Worm (Caenorhabditis elegans): ENCODE data around the gene cyp-33D3.

The cyp-33D3 gene

DNA sequence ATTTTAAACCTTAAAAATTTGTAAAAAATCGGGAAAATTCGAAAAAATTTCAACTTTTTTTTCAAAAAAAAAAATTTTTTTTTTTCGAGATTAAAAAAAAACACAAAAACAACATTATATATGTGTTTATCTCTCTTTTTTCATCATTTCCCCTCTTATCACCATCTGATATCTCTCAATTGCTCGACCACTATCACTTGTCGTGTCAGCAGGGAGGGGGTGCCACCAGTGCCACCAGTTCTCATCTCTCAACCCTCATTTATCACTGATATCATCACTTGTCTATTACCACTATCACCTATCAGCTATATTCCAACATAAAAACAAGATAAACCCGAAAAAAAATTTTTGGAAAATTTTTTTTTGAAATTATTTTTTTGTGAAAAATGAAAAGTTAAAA lies 10.6 kb downstream of the cyp-33D3 start (continued):
- no peak for TF ChIP-seq arid-1 (GFP tag; conservative IDR thresholded peaks at IDR 0.05)
- peak; percentile 67 for TF ChIP-seq pqm-1 (tag; optimal IDR thresholded peaks at IDR 0.05)
- TF ChIP-seq lin-15B (tag; optimal IDR thresholded peaks at IDR 0.05), result no peak
- no peak for TF ChIP-seq T20F7.1 (GFP tag; optimal IDR thresholded peaks at IDR 0.05)
- TF ChIP-seq F37D6.2 (tag; optimal IDR thresholded peaks at IDR 0.05), result no peak
- no peak for TF ChIP-seq zfp-2 (tag; optimal IDR thresholded peaks at IDR 0.05)
- TF ChIP-seq ztf-7 (tag; optimal IDR thresholded peaks at IDR 0.05), result no peak
- no peak for TF ChIP-seq dmd-9 (GFP tag; IDR thresholded peaks at IDR 0.05)
- TF ChIP-seq nhr-48 (tag; optimal IDR thresholded peaks at IDR 0.05), result peak; percentile 32

DNA sequence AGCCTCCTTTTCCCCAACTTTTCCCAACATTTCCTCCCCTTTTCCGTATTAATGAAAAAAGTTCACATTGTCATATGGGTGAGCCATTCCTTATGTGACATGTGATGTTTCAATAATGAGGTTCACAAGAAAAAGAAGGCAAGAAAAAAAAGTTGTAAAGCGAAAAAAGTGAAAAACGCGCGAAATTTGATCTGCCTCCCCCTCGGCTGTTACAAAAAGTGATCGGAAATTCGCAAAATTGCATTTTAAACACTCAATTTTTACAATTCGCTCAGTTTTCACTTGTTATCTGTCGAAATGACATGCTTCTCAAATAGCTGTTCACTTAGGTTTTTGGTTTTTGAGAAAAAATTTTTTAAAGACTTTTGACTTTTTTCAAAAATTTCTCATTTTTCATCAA lies 15.5 kb downstream of the cyp-33D3 start:
- TF ChIP-seq lim-7 (GFP tag; IDR thresholded peaks at IDR 0.05) (no peak), R02D3.7 (tag; optimal IDR thresholded peaks at IDR 0.05) (no peak), fkh-10 (GFP tag; optimal IDR thresholded peaks at IDR 0.05) (peak; percentile 86), dpl-1 (GFP tag; optimal IDR thresholded peaks at IDR 0.05) (no peak), zfp-3 (GFP tag; conservative IDR thresholded peaks at IDR 0.05) (no peak), ces-1 (GFP tag; optimal IDR thresholded peaks at IDR 0.05) (no peak), sdz-12 (GFP tag; optimal IDR thresholded peaks at IDR 0.05) (no peak), pha-4 (GFP tag; IDR thresholded peaks at IDR 0.05) (no peak), pha-4 (tag; optimal IDR thresholded peaks at IDR 0.05) (no peak), ceh-20 (GFP tag; IDR thresholded peaks at IDR 0.05) (no peak)

DNA sequence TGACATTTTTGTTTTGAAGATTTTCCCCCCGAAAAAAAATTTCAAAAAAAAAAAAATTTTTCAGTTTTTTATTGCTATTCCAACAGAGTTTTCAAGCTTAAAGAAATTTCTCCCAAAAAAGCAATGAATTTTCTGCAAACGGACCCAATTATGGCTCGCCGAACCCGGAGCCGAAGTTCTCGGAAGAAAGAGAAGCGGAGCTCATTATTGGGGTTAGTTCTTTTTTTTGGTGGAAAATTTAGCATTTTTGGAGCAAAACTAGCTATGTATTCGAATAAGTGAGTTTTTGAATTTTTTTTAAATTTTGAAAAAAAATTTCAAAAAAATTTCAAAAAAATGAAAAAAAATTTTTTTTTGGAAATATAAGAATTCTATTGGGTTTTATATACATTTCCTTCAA lies 17.4 kb downstream of the cyp-33D3 start, which contains the start of gene ncs-5:
TSS of gene ncs-5 (plus strand) at position 124 of the 400 bp plus-strand sequence.
- peak; percentile 92 for TF ChIP-seq aha-1 (tag)
- no peak for TF ChIP-seq rbr-2 (tag; optimal IDR thresholded peaks at IDR 0.05)

DNA sequence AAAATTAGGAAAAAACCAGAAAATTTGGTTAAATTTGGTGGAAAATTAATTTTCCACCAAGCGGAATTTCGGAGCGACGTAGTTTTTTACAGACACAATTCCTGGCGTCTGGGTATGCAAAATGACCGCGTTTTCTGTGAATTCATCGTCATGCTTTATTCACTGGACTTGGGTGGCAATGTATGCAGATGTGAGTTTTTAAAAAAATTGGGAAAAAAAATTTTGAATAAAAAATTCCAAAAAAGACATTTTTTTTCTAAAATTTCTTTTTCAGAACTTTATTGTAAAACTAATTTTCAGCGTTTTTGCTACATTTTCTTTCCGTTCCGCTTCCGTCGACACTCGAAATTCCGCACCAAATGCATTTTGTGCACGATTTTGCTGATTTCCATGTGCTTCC lies 25.7 kb downstream of the cyp-33D3 start, which contains the start of gene C54E10.7:
TSS of gene C54E10.7 (plus strand) at position 301 of the 400 bp plus-strand sequence.
- no peak for TF ChIP-seq arid-1 (GFP tag; conservative IDR thresholded peaks at IDR 0.05)
- TF ChIP-seq egl-27 (tag; optimal IDR thresholded peaks at IDR 0.05), result no peak
- no peak for TF ChIP-seq nhr-237 (tag; optimal IDR thresholded peaks at IDR 0.05)
- no peak for TF ChIP-seq ceh-44 (GFP tag; IDR thresholded peaks at IDR 0.05)
- TF ChIP-seq T20F7.1 (GFP tag; optimal IDR thresholded peaks at IDR 0.05), result no peak
- no peak for TF ChIP-seq snpc-1.2 (GFP tag; IDR thresholded peaks at IDR 0.05)
- TF ChIP-seq mep-1 (tag; optimal IDR thresholded peaks at IDR 0.05), result no peak
- no peak for TF ChIP-seq aha-1 (tag)
- no peak for TF ChIP-seq dmd-8 (GFP tag; IDR thresholded peaks at IDR 0.05)
- TF ChIP-seq zag-1 (tag; optimal IDR thresholded peaks at IDR 0.05), result no peak
- TF ChIP-seq lim-7 (GFP tag; IDR thresholded peaks at IDR 0.05), result no peak
- no peak for TF ChIP-seq mxl-2 (GFP tag; conservative IDR thresholded peaks at IDR 0.05)
- TF ChIP-seq rbr-2 (tag; optimal IDR thresholded peaks at IDR 0.05), result no peak
- no peak for TF ChIP-seq R02D3.7 (tag; optimal IDR thresholded peaks at IDR 0.05)
- TF ChIP-seq hmg-1.1 (GFP tag; IDR thresholded peaks at IDR 0.05), result no peak
- TF ChIP-seq lir-3 (tag; optimal IDR thresholded peaks at IDR 0.05), result no peak
- no peak for TF ChIP-seq sdz-12 (GFP tag; optimal IDR thresholded peaks at IDR 0.05)

DNA sequence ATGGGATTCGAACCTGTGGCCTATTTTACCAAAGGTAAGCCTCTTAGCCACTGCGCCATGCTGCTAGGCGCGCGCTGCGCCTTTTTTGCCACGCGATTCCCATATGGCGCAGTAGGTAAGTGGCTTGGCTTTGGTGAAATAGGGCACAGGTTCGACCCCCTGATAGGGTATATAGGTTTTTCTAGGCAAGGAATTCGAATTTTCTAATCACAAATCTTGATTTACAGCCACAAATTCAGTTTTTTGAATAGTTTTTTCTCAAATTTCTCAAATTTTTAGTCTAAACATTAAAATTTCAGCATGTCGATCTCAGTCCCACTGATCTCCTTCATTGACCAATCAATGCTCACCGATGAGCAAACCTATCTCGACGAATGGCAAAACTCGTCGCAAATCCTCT lies 26.3 kb downstream of the cyp-33D3 start, which contains the start of gene C54E10.3:
TSS of gene C54E10.3 (plus strand) at position 301 of the 400 bp plus-strand sequence.
- TF ChIP-seq hmg-1.1 (GFP tag; IDR thresholded peaks at IDR 0.05) (no peak), ceh-28 (tag; optimal IDR thresholded peaks at IDR 0.05) (no peak), duxl-1 (tag; optimal IDR thresholded peaks at IDR 0.05; ENCODE audit: poor library complexity) (no peak), F44E2.7 (GFP tag; IDR thresholded peaks at IDR 0.05) (no peak), mep-1 (tag; optimal IDR thresholded peaks at IDR 0.05) (no peak), egl-27 (tag; optimal IDR thresholded peaks at IDR 0.05) (no peak), lin-1 (GFP tag; IDR thresholded peaks at IDR 0.05) (no peak), zfp-3 (GFP tag; conservative IDR thresholded peaks at IDR 0.05) (no peak), set-16 (GFP tag; IDR thresholded peaks at IDR 0.05) (no peak), Y75B8A.6 (GFP tag; IDR thresholded peaks at IDR 0.05) (no peak), lin-39 (tag; optimal IDR thresholded peaks at IDR 0.05) (no peak), php-3 (GFP tag; IDR thresholded peaks at IDR 0.05) (no peak), dmd-8 (GFP tag; IDR thresholded peaks at IDR 0.05) (no peak), hlh-11 (tag; optimal IDR thresholded peaks at IDR 0.05) (no peak), unc-62 (GFP tag; optimal IDR thresholded peaks at IDR 0.05 in 1 of 2) (no peak), unc-62 (tag; optimal IDR thresholded peaks at IDR 0.05) (no peak), hif-1 (tag; optimal IDR thresholded peaks at IDR 0.05) (no peak)
